Fruit fly (Drosophila melanogaster): Measurements from ENCODE around the gene Cht7.
A peak's percentile ranks its signal among the peaks of the same experiment; 100 is the strongest.

Gene Cht7

DNA sequence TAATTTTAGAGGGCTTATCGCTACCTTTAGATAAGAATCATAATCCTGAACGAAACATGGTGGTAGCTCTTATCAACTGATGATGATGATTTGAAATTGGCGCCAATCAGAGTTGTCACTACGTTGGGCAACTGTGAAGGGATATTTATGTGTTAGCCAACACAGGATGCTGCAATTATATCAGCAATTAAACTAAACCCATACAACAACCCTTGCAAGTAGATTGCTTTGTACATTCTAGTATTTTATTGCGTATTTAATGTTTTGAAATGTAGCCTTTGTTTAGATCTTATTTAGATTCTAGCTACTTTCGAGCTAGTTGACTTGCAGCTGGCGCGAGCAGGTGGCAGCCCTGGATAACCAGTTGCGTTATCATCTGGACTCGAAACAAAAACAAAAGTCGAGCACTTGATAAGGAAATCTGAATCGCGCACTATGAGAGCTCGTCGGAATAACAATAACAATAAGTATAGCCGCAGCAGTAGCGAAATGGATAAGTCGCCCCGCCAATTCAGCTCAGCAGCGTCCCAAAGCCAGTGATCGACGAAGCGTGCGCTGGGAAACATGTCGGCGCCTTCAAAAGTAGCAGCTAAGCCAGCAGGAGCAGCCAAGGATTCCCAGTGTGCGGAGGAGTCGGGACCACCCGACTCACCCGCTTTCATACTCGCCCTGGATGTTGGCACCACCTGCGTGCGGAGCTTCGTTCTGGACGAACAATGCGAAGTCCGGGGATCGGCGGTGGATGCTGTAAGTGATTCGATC lies 54.5 kb downstream of the Cht7 start, which contains the start of gene CG1271 (continued):
- TF ChIP-seq CG12942 (GFP tag; optimal IDR thresholded peaks at IDR 0.05): peak; percentile 36
- peak; percentile 29; the same call in 1 of the 2 replicates for TF ChIP-seq CG4404 (GFP tag; IDR thresholded peaks at IDR 0.05)
- TF ChIP-seq ap (GFP tag; IDR thresholded peaks at IDR 0.05): no peak
- TF ChIP-seq H2.0 (GFP tag; IDR thresholded peaks at IDR 0.05): peak; percentile 31; the same call in 1 of the 2 replicates
- TF ChIP-seq CG6765 (GFP tag; optimal IDR thresholded peaks at IDR 0.05): peak; percentile 17
- TF ChIP-seq tin (GFP tag; optimal IDR thresholded peaks at IDR 0.05): peak; percentile 68
- TF ChIP-seq sna (GFP tag; IDR thresholded peaks at IDR 0.05; ENCODE audit: partially characterized antibody): no peak
- TF ChIP-seq CG2875 (GFP tag; optimal IDR thresholded peaks at IDR 0.05): no peak
- TF ChIP-seq sob (GFP tag; IDR thresholded peaks at IDR 0.05): peak; percentile 72
- TF ChIP-seq pum (GFP tag; optimal IDR thresholded peaks at IDR 0.05): peak; percentile 49
- TF ChIP-seq CG10979 (tag; optimal IDR thresholded peaks at IDR 0.05): peak; percentile 47
- TF ChIP-seq ci (GFP tag; IDR thresholded peaks at IDR 0.05): no peak
- peak; percentile 51 for TF ChIP-seq CG15269 (tag; optimal IDR thresholded peaks at IDR 0.05)
- peak; percentile 33 for TF ChIP-seq CG31388 (GFP tag; optimal IDR thresholded peaks at IDR 0.05)
- 0 out of 4 replicates have a peak, but pooled peaks have one; percentile 60 for TF ChIP-seq chinmo (GFP tag; IDR thresholded peaks at IDR 0.05; ENCODE audit: partially characterized antibody)
- TF ChIP-seq CG32772 (GFP tag; IDR thresholded peaks at IDR 0.05): no peak
- TF ChIP-seq CG6791 (GFP tag; IDR thresholded peaks at IDR 0.05; ENCODE audit: partially characterized antibody): no peak
- TF ChIP-seq Stat92E (GFP tag; optimal IDR thresholded peaks at IDR 0.05): peak in 1 of 3 experiments; percentile 58
- peak; percentile 76 for TF ChIP-seq CG17829 (tag; optimal IDR thresholded peaks at IDR 0.05)
- TF ChIP-seq al (GFP tag; IDR thresholded peaks at IDR 0.05): peak; percentile 49; the same call in 1 of the 2 replicates
- no peak for TF ChIP-seq Poxn (GFP tag; IDR thresholded peaks at IDR 0.05)
- TF ChIP-seq CG13296 (GFP tag; optimal IDR thresholded peaks at IDR 0.05): peak; percentile 65
- peak; percentile 86 for TF ChIP-seq CG17186 (GFP tag; optimal IDR thresholded peaks at IDR 0.05)
- TF ChIP-seq CG4617 (GFP tag; optimal IDR thresholded peaks at IDR 0.05; ENCODE audit: borderline replicate concordance): peak; percentile 58
- TF ChIP-seq Vsx1 (GFP tag; optimal IDR thresholded peaks at IDR 0.05): no peak
- TF ChIP-seq prd (optimal IDR thresholded peaks at IDR 0.05): no peak
- TF ChIP-seq prd (GFP tag; IDR thresholded peaks at IDR 0.05): peak; percentile 66; the same call in 2 of the 3 replicates
- peak; percentile 74 for TF ChIP-seq CoRest (tag; optimal IDR thresholded peaks at IDR 0.05)
- TF ChIP-seq CG9215 (GFP tag; IDR thresholded peaks at IDR 0.05): peak; percentile 66
- TF ChIP-seq CG3163 (GFP tag; optimal IDR thresholded peaks at IDR 0.05): peak; percentile 52
- TF ChIP-seq Lpt (GFP tag; optimal IDR thresholded peaks at IDR 0.05): no peak
- no peak for TF ChIP-seq Elba2 (GFP tag; optimal IDR thresholded peaks at IDR 0.05)
- peak; percentile 30 for TF ChIP-seq CG13123 (GFP tag; optimal IDR thresholded peaks at IDR 0.05)
- TF ChIP-seq CrebB (tag; optimal IDR thresholded peaks at IDR 0.05): peak; percentile 3
- TF ChIP-seq zfh2 (GFP tag; optimal IDR thresholded peaks at IDR 0.05): peak; percentile 83
- no peak for TF ChIP-seq CG32767 (GFP tag; IDR thresholded peaks at IDR 0.05)
- no peak for TF ChIP-seq salm (tag; optimal IDR thresholded peaks at IDR 0.05)
- TF ChIP-seq CG9932 (GFP tag; IDR thresholded peaks at IDR 0.05): peak; percentile 73
- TF ChIP-seq CG12744 (GFP tag; optimal IDR thresholded peaks at IDR 0.05): peak; percentile 24
- TF ChIP-seq CG11504 (tag; optimal IDR thresholded peaks at IDR 0.05): no peak
- peak; percentile 71 for TF ChIP-seq nau (GFP tag; optimal IDR thresholded peaks at IDR 0.05)
- TF ChIP-seq toy (GFP tag; IDR thresholded peaks at IDR 0.05): no peak
- peak; percentile 46; the same call in 1 of the 2 replicates for TF ChIP-seq ttk (GFP tag; IDR thresholded peaks at IDR 0.05)
- peak; percentile 36 for TF ChIP-seq CG17385 (GFP tag; optimal IDR thresholded peaks at IDR 0.05)
- TF ChIP-seq gro (GFP tag; optimal IDR thresholded peaks at IDR 0.05): peak; percentile 90
- TF ChIP-seq D19A (tag; optimal IDR thresholded peaks at IDR 0.05): peak; percentile 28
- no peak for TF ChIP-seq CG14965 (GFP tag; optimal IDR thresholded peaks at IDR 0.05; ENCODE audit: borderline replicate concordance)
- TF ChIP-seq CG42726 (GFP tag; IDR thresholded peaks at IDR 0.05; ENCODE audit: partially characterized antibody): no peak
- peak; percentile 43 for TF ChIP-seq CG4328 (GFP tag; optimal IDR thresholded peaks at IDR 0.05)

Data from whole organism, embryonic.